Worm (Caenorhabditis elegans): Measurements from ENCODE around the gene F39F10.3.

DNA sequence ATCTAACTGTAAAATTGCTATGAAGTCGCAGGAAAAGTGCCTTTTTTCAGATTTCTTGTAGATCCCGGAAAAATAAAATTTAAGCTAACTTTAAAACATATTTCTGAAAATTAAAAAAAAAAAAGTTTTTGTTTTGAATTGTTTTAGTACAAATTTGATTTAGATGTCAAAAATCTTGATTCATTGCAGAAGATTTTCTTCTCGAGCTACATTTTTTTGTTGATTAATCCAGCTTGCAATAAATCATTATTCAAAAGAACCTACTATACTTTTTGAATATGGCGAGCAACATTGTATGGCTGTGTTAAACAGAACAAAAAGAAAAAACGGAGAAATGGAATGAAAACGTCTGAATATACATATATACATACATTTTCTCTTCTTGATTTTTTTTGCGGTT is 26.1 kb upstream of the F39F10.3 start:
- TF ChIP-seq sdz-12 (GFP tag; optimal IDR thresholded peaks at IDR 0.05) (no peak), ceh-28 (tag; optimal IDR thresholded peaks at IDR 0.05) (no peak), mdl-1 (tag; optimal IDR thresholded peaks at IDR 0.05) (no peak), egl-27 (tag; optimal IDR thresholded peaks at IDR 0.05) (no peak), snpc-4 (tag; optimal IDR thresholded peaks at IDR 0.05) (no peak), ama-1 (optimal IDR thresholded peaks at IDR 0.05) (no peak), aha-1 (tag) (peak; percentile 94), attf-4 (tag; optimal IDR thresholded peaks at IDR 0.05) (no peak), nhr-48 (tag; optimal IDR thresholded peaks at IDR 0.05) (no peak), ces-1 (GFP tag; optimal IDR thresholded peaks at IDR 0.05) (no peak), unc-62 (GFP tag; optimal IDR thresholded peaks at IDR 0.05 in 1 of 2) (no peak), unc-62 (tag; optimal IDR thresholded peaks at IDR 0.05) (no peak)
